Worm (Caenorhabditis elegans): ENCODE data around the gene pqn-48.

The pqn-48 gene

ce11 chrII:4047839-4048440, 9.3 kb downstream of the pqn-48 start:
- peak; percentile 71 for TF ChIP-seq xnd-1 (tag; optimal IDR thresholded peaks at IDR 0.05)
- peak; percentile 99 for TF ChIP-seq mcd-1 (GFP tag; IDR thresholded peaks at IDR 0.05)
- TF ChIP-seq ztf-6 (GFP tag; IDR thresholded peaks at IDR 0.05), result peak; percentile 98
- peak; percentile 96 for TF ChIP-seq cebp-2 (GFP tag; IDR thresholded peaks at IDR 0.05)
- peak; percentile 94 for TF ChIP-seq aptf-2 (GFP tag; conservative IDR thresholded peaks at IDR 0.05)
- peak; percentile 26 for TF ChIP-seq K12H6.12 (tag; optimal IDR thresholded peaks at IDR 0.05)
- peak; percentile 97 for TF ChIP-seq C17E4.6 (GFP tag; IDR thresholded peaks at IDR 0.05)
- TF ChIP-seq lir-1 (GFP tag; conservative IDR thresholded peaks at IDR 0.05), result peak; percentile 98
- peak; percentile 97 for TF ChIP-seq C06A6.2 (GFP tag; conservative IDR thresholded peaks at IDR 0.05)
- TF ChIP-seq Y53G8AR.9 (GFP tag; conservative IDR thresholded peaks at IDR 0.05), result peak; percentile 100
- TF ChIP-seq Y79H2A.3 (GFP tag; conservative IDR thresholded peaks at IDR 0.05), result peak; percentile 87; the same call in 1 of the 2 replicates
- TF ChIP-seq tbp1 (GFP tag; optimal IDR thresholded peaks at IDR 0.05), result peak; percentile 51
- TF ChIP-seq bed-2 (GFP tag; IDR thresholded peaks at IDR 0.05), result peak; percentile 98
- TF ChIP-seq D2030.7 (GFP tag; IDR thresholded peaks at IDR 0.05), result peak; percentile 92
- peak; percentile 94 for TF ChIP-seq cebp-1 (GFP tag; IDR thresholded peaks at IDR 0.05)
- TF ChIP-seq cebp-1 (tag; optimal IDR thresholded peaks at IDR 0.05), result peak; percentile 72
- peak; percentile 99 for TF ChIP-seq K11D2.4 (GFP tag; IDR thresholded peaks at IDR 0.05)
- peak; percentile 89 for TF ChIP-seq attf-3 (GFP tag; conservative IDR thresholded peaks at IDR 0.05)
- TF ChIP-seq B0019.2 (GFP tag; conservative IDR thresholded peaks at IDR 0.05), result peak; percentile 94
- TF ChIP-seq egl-18 (GFP tag; IDR thresholded peaks at IDR 0.05), result peak; percentile 98
- 0 out of 2 replicates have a peak, but pooled peaks have one; percentile 59 for TF ChIP-seq aptf-3 (GFP tag; IDR thresholded peaks at IDR 0.05)
- TF ChIP-seq egrh-3 (GFP tag; IDR thresholded peaks at IDR 0.05), result peak; percentile 78
- peak; percentile 73 for TF ChIP-seq Y53F4B.3 (GFP tag; IDR thresholded peaks at IDR 0.05)
- peak; percentile 93 for TF ChIP-seq sea-2 (GFP tag; IDR thresholded peaks at IDR 0.05)
- peak; percentile 50 for TF ChIP-seq somi-1 (GFP tag; optimal IDR thresholded peaks at IDR 0.05)
- TF ChIP-seq nhr-80 (tag; optimal IDR thresholded peaks at IDR 0.05), result peak; percentile 38
- peak; percentile 52 for TF ChIP-seq him-1 (tag; optimal IDR thresholded peaks at IDR 0.05)
- TF ChIP-seq ceh-58 (GFP tag; IDR thresholded peaks at IDR 0.05), result 0 out of 2 replicates have a peak, but pooled peaks have one; percentile 82
- peak; percentile 95 for TF ChIP-seq F33H1.4 (GFP tag; IDR thresholded peaks at IDR 0.05)
- TF ChIP-seq madf-8 (GFP tag; conservative IDR thresholded peaks at IDR 0.05), result peak; percentile 96
- peak; percentile 87 for TF ChIP-seq attf-6 (GFP tag; IDR thresholded peaks at IDR 0.05)
- TF ChIP-seq lin-40 (tag; optimal IDR thresholded peaks at IDR 0.05), result peak; percentile 77
- peak; percentile 97 for TF ChIP-seq ceh-91 (GFP tag; IDR thresholded peaks at IDR 0.05)
- peak; percentile 99 for TF ChIP-seq nhr-120 (GFP tag; IDR thresholded peaks at IDR 0.05)
- peak; percentile 89 for TF ChIP-seq lin-26 (GFP tag; IDR thresholded peaks at IDR 0.05)
- peak; percentile 91 for TF ChIP-seq ceh-100 (GFP tag; IDR thresholded peaks at IDR 0.05)
- TF ChIP-seq ZK185.1 (tag; optimal IDR thresholded peaks at IDR 0.05; ENCODE audit: poor library complexity, severe bottlenecking), result peak; percentile 56
- peak; percentile 98 for TF ChIP-seq madf-6 (GFP tag; IDR thresholded peaks at IDR 0.05)
- peak; percentile 82 for TF ChIP-seq tlf-1 (GFP tag; optimal IDR thresholded peaks at IDR 0.05)
- TF ChIP-seq lsl-1 (GFP tag; optimal IDR thresholded peaks at IDR 0.05), result peak; percentile 69
- peak; percentile 99 for TF ChIP-seq dox-1 (GFP tag; IDR thresholded peaks at IDR 0.05)
- peak; percentile 96 for TF ChIP-seq bed-1 (GFP tag; IDR thresholded peaks at IDR 0.05)
- peak; percentile 76; the same call in 1 of the 2 replicates for TF ChIP-seq ceh-40 (GFP tag; IDR thresholded peaks at IDR 0.05)
- peak; percentile 100 for TF ChIP-seq hmg-1.2 (GFP tag; IDR thresholded peaks at IDR 0.05)
- TF ChIP-seq B0336.3 (GFP tag; IDR thresholded peaks at IDR 0.05), result peak; percentile 36; the same call in 1 of the 2 replicates
- TF ChIP-seq lag-1 (GFP tag; IDR thresholded peaks at IDR 0.05), result peak; percentile 98
- TF ChIP-seq F22D6.2 (tag; optimal IDR thresholded peaks at IDR 0.05), result peak; percentile 46
- peak; percentile 35 for TF ChIP-seq athp-1 (tag; optimal IDR thresholded peaks at IDR 0.05)
